Fruit fly (Drosophila melanogaster) whole organism, wandering third instar larva: ENCODE results near the gene CG32374.

Source experiments
- Abd-B ChIP-seq: fragments of >200 bp; optimal IDR thresholded peaks from 2 replicates; lab custom pipeline; 2017; ENCODE audit warnings: missing biosample characterization, missing genetic modification characterization
- GATAd ChIP-seq: sonication (Bioruptor generic); optimal IDR thresholded peaks from 2 replicates; lab custom pipeline; 2016; ENCODE audit warnings: missing biosample characterization, missing genetic modification characterization
- Jra ChIP-seq: sonication (Bioruptor generic); optimal IDR thresholded peaks from 2 replicates; lab custom pipeline; 2016; ENCODE audit warnings: missing biosample characterization, missing genetic modification characterization
- Rel ChIP-seq, 2 experiments: fragments of 200-800 bp; sonication (Bioruptor generic) in 1 of 2; optimal IDR thresholded peaks; 2 replicates in 1 of 2; 3 replicates in 1 of 2; lab custom pipeline; 2016 to 2019; ENCODE audit warnings: mild to moderate bottlenecking in 2 of 2, missing biosample characterization in 2 of 2, missing genetic modification characterization in 2 of 2, moderate library complexity in 1 of 2
- br ChIP-seq: fragments of 200-800 bp; sonication (Bioruptor generic); optimal IDR thresholded peaks from 2 replicates; lab custom pipeline; 2016; ENCODE audit warnings: missing biosample characterization, missing genetic modification characterization
- psq ChIP-seq: fragments of 200-800 bp; sonication (Bioruptor generic); optimal IDR thresholded peaks from 3 replicates; lab custom pipeline; 2017; ENCODE audit warnings: missing biosample characterization, mild to moderate bottlenecking, missing genetic modification characterization, moderate library complexity
- usp ChIP-seq: fragments of >200 bp; optimal IDR thresholded peaks from 2 replicates; lab custom pipeline; 2017; ENCODE audit warnings: missing biosample characterization, missing genetic modification characterization

- TF ChIP-seq psq (GFP tag; lab: Kevin White, UChicago) = no peak
- TF ChIP-seq Rel (GFP tag; optimal IDR thresholded peaks at IDR 0.05; lab: Kevin White, UChicago) = no peak
- TF ChIP-seq Rel (tag; optimal IDR thresholded peaks at IDR 0.05; lab: Kevin White, UChicago) = no peak
- no peak for TF ChIP-seq GATAd (GFP tag; lab: Kevin White, UChicago)
- TF ChIP-seq Jra (GFP tag; lab: Kevin White, UChicago) = no peak
- TF ChIP-seq usp (GFP tag; lab: Kevin White, UChicago) = no peak
- no peak for TF ChIP-seq br (GFP tag; lab: Kevin White, UChicago)
- no peak for TF ChIP-seq Abd-B (GFP tag; lab: Kevin White, UChicago)
Observed at dm6 chr3L:7506117-7506516, 34.9 kb downstream of the CG32374 start, which contains the start of gene CG7548.
